Fruit fly (Drosophila melanogaster) whole organism, embryonic: Measurements from ENCODE around the gene Vm32E.

Experiments used
- CG10543 ChIP-seq: fragments of 200-800 bp; sonication (Bioruptor generic); optimal IDR thresholded peaks from 3 replicates; lab custom pipeline; 2017; ENCODE audit warnings: missing biosample characterization, mild to moderate bottlenecking, missing genetic modification characterization, moderate library complexity
- CG12071 ChIP-seq: fragments of 200-800 bp; sonication (Bioruptor generic); optimal IDR thresholded peaks from 3 replicates; lab custom pipeline; 2018; ENCODE audit warnings: missing biosample characterization, mild to moderate bottlenecking, missing genetic modification characterization
- CG12769 ChIP-seq: fragments of 200-800 bp; sonication (Bioruptor generic); optimal IDR thresholded peaks from 2 replicates; lab custom pipeline; 2019; ENCODE audit warnings: missing biosample characterization, mild to moderate bottlenecking, missing genetic modification characterization, moderate library complexity
- CG13287 ChIP-seq: fragments of 200-800 bp; sonication (Bioruptor generic); IDR thresholded peaks from 2 replicates; pipeline ENCODE4 v1.3.6; 2022; ENCODE audit warnings: missing biosample characterization, missing genetic modification characterization; ENCODE audit not compliant: partially characterized antibody
- CG15601 ChIP-seq: fragments of 200-800 bp; sonication (Bioruptor generic); optimal IDR thresholded peaks from 3 replicates; lab custom pipeline; 2019; ENCODE audit warnings: missing biosample characterization, mild to moderate bottlenecking, missing genetic modification characterization, moderate library complexity
- CG2199 ChIP-seq: fragments of 200-800 bp; sonication (Bioruptor generic); IDR thresholded peaks from 3 replicates; pipeline ENCODE4 v1.3.6; 2022; ENCODE audit warnings: missing biosample characterization, missing genetic modification characterization
- CG32767 ChIP-seq: fragments of 200-800 bp; sonication (Bioruptor generic); IDR thresholded peaks from 2 replicates; pipeline ENCODE4 v1.3.6; 2022; ENCODE audit warnings: missing biosample characterization, missing genetic modification characterization
- CG33213 ChIP-seq: fragments of 200-800 bp; sonication (Bioruptor generic); optimal IDR thresholded peaks from 3 replicates; lab custom pipeline; 2016; ENCODE audit warnings: missing biosample characterization, missing genetic modification characterization
- CG4707 ChIP-seq: fragments of 200-800 bp; sonication (Bioruptor generic); optimal IDR thresholded peaks from 2 replicates; lab custom pipeline; 2018; ENCODE audit warnings: missing biosample characterization, mild to moderate bottlenecking, missing genetic modification characterization, moderate library complexity
- CG6854 ChIP-seq: fragments of 200-800 bp; sonication (Bioruptor generic); optimal IDR thresholded peaks from 3 replicates; lab custom pipeline; 2017; ENCODE audit warnings: missing biosample characterization, mild to moderate bottlenecking, missing genetic modification characterization
- CG8290 ChIP-seq, 3 experiments: fragments of 200-800 bp; sonication (Bioruptor generic); optimal IDR thresholded peaks; 2 replicates each; lab custom pipeline; 2016 to 2019; ENCODE audit warnings: missing biosample characterization in 3 of 3, missing genetic modification characterization in 3 of 3, mild to moderate bottlenecking in 2 of 3, moderate library complexity in 1 of 3
- CG9215 ChIP-seq: fragments of 200-800 bp; sonication (Bioruptor generic); IDR thresholded peaks from 2 replicates; pipeline ENCODE4 v1.3.6; 2022; ENCODE audit warnings: missing biosample characterization, missing genetic modification characterization
- CG9817 ChIP-seq: fragments of 200-800 bp; sonication (Bioruptor generic); optimal IDR thresholded peaks from 2 replicates; lab custom pipeline; 2018; ENCODE audit warnings: missing biosample characterization, mild to moderate bottlenecking, missing genetic modification characterization, moderate library complexity
- CHES-1-like ChIP-seq: fragments of 200-800 bp; sonication (Bioruptor generic); optimal IDR thresholded peaks from 2 replicates; lab custom pipeline; 2016; ENCODE audit warnings: missing biosample characterization, missing genetic modification characterization
- Deaf1 ChIP-seq: fragments of 200-800 bp; optimal IDR thresholded peaks from 3 replicates; lab custom pipeline; 2019; ENCODE audit warnings: missing biosample characterization, mild to moderate bottlenecking, missing genetic modification characterization, moderate library complexity
- Doc3 ChIP-seq: fragments of 200-800 bp; sonication (Bioruptor generic); IDR thresholded peaks from 3 replicates; pipeline ENCODE4 v1.3.6; 2022; ENCODE audit warnings: missing biosample characterization, missing genetic modification characterization; ENCODE audit not compliant: partially characterized antibody
- MBD-R2 ChIP-seq: fragments of 200-800 bp; sonication (Bioruptor generic); IDR thresholded peaks from 2 replicates; pipeline ENCODE4 v1.3.6; 2022; ENCODE audit warnings: missing biosample characterization, missing genetic modification characterization
- MTF-1 ChIP-seq: fragments of 200-800 bp; sonication (Bioruptor generic); optimal IDR thresholded peaks from 2 replicates; lab custom pipeline; 2018; ENCODE audit warnings: missing biosample characterization, mild to moderate bottlenecking, missing genetic modification characterization, borderline replicate concordance
- Med ChIP-seq: fragments of 200-800 bp; sonication (Bioruptor generic); peaks from one replicate; lab custom pipeline; 2016; ENCODE audit warnings: missing biosample characterization, missing genetic modification characterization, mild to moderate bottlenecking, inconsistent platforms, moderate library complexity
- Xbp1 ChIP-seq: fragments of 200-800 bp; sonication (Bioruptor generic); optimal IDR thresholded peaks from 3 replicates; lab custom pipeline; 2016; ENCODE audit warnings: missing biosample characterization, mild to moderate bottlenecking, missing genetic modification characterization
- abd-A ChIP-seq: fragments of 200-800 bp; sonication (Bioruptor generic); optimal IDR thresholded peaks from 3 replicates; lab custom pipeline; 2019; ENCODE audit warnings: missing biosample characterization, mild to moderate bottlenecking, missing genetic modification characterization, moderate library complexity
- ac ChIP-seq: fragments of 200-800 bp; sonication (Bioruptor generic); optimal IDR thresholded peaks from 3 replicates; lab custom pipeline; 2017; ENCODE audit warnings: missing biosample characterization, mild to moderate bottlenecking, missing genetic modification characterization
- ara ChIP-seq: fragments of 200-800 bp; sonication (Bioruptor generic); IDR thresholded peaks from 2 replicates; pipeline ENCODE4 v1.3.6; 2022; ENCODE audit warnings: missing biosample characterization, missing genetic modification characterization
- ase ChIP-seq: fragments of 200-800 bp; sonication (Bioruptor generic); IDR thresholded peaks from 3 replicates; pipeline ENCODE4 v1.3.6; 2022; ENCODE audit warnings: missing biosample characterization, missing genetic modification characterization
- ato ChIP-seq: fragments of 200-800 bp; sonication (Bioruptor generic); IDR thresholded peaks from 2 replicates; pipeline ENCODE4 v1.3.6; 2022; ENCODE audit warnings: missing biosample characterization, missing genetic modification characterization; ENCODE audit not compliant: partially characterized antibody
- bigmax ChIP-seq: fragments of 200-800 bp; sonication (Bioruptor generic); optimal IDR thresholded peaks from 2 replicates; lab custom pipeline; 2018; ENCODE audit warnings: missing biosample characterization, mild to moderate bottlenecking, missing genetic modification characterization
- bowl ChIP-seq: fragments of 200-800 bp; sonication (Bioruptor generic); IDR thresholded peaks from 2 replicates; pipeline ENCODE4 v1.3.6; 2022; ENCODE audit warnings: missing biosample characterization, missing genetic modification characterization
- bsh ChIP-seq, 2 experiments: fragments of 200-800 bp; sonication (Bioruptor generic); optimal IDR thresholded peaks; 2 replicates each; lab custom pipeline; 2017 to 2018; ENCODE audit warnings: mild to moderate bottlenecking in 2 of 2, missing biosample characterization in 2 of 2, missing genetic modification characterization in 2 of 2, moderate library complexity in 1 of 2
- crol ChIP-seq: fragments of 200-800 bp; sonication (Bioruptor generic); IDR thresholded peaks from 2 replicates; pipeline ENCODE4 v1.3.6; 2022; ENCODE audit warnings: missing biosample characterization, missing genetic modification characterization
- da ChIP-seq: fragments of 200-800 bp; sonication (Bioruptor generic); optimal IDR thresholded peaks from 2 replicates; lab custom pipeline; 2016; ENCODE audit warnings: missing biosample characterization, missing genetic modification characterization
- disco-r ChIP-seq: fragments of 200-800 bp; sonication (Bioruptor generic); optimal IDR thresholded peaks from 2 replicates; lab custom pipeline; 2016; ENCODE audit warnings: missing biosample characterization, missing genetic modification characterization
- ewg ChIP-seq: fragments of 200-800 bp; sonication (Bioruptor generic); optimal IDR thresholded peaks from 3 replicates; lab custom pipeline; 2017; ENCODE audit warnings: mild to moderate bottlenecking, missing biosample characterization, missing genetic modification reagents, missing genetic modification characterization
- gce ChIP-seq: fragments of 200-800 bp; sonication (Bioruptor generic); IDR thresholded peaks from 3 replicates; pipeline ENCODE4 v1.3.6; 2022; ENCODE audit warnings: missing biosample characterization, missing genetic modification characterization
- gfzf ChIP-seq: fragments of 200-800 bp; sonication (Bioruptor generic); optimal IDR thresholded peaks from 2 replicates; lab custom pipeline; 2016; ENCODE audit warnings: missing biosample characterization, mild to moderate bottlenecking, missing genetic modification characterization, moderate library complexity
- kah ChIP-seq: fragments of 200-800 bp; sonication (Bioruptor generic); optimal IDR thresholded peaks from 2 replicates; lab custom pipeline; 2018; ENCODE audit warnings: missing biosample characterization, mild to moderate bottlenecking, missing genetic modification characterization
- mirr ChIP-seq: fragments of 200-800 bp; sonication (Bioruptor generic); optimal IDR thresholded peaks from 3 replicates; lab custom pipeline; 2018; ENCODE audit warnings: missing biosample characterization, mild to moderate bottlenecking, missing genetic modification characterization
- pan ChIP-seq, 4 experiments: fragments of >200 bp in 3 of 4; fragments of 200-800 bp in 1 of 4; sonication (Bioruptor generic) in 1 of 4; optimal IDR thresholded peaks in 3 of 4; IDR thresholded peaks in 1 of 4; 2 replicates each; pipeline versions ENCODE4 v1.3.6 to Lab custom; 2017 to 2022; ENCODE audit warnings: missing biosample characterization in 2 of 4, missing genetic modification characterization in 2 of 4, mixed read lengths in 1 of 4
- ranshi ChIP-seq: fragments of 200-800 bp; sonication (Bioruptor generic); IDR thresholded peaks from 2 replicates; pipeline ENCODE4 v1.3.6; 2022; ENCODE audit warnings: missing biosample characterization, missing genetic modification characterization
- sd ChIP-seq: fragments of 200-800 bp; sonication (Bioruptor generic); optimal IDR thresholded peaks from 3 replicates; lab custom pipeline; 2018; ENCODE audit warnings: missing biosample characterization, mild to moderate bottlenecking, missing genetic modification characterization, moderate library complexity
- seq ChIP-seq: fragments of 200-800 bp; sonication (Bioruptor generic); IDR thresholded peaks from 2 replicates; pipeline ENCODE4 v1.3.6; 2022; ENCODE audit warnings: missing biosample characterization, missing genetic modification characterization
- shn ChIP-seq: fragments of 200-800 bp; sonication (Bioruptor generic); optimal IDR thresholded peaks from 3 replicates; lab custom pipeline; 2016; ENCODE audit warnings: missing biosample characterization, missing genetic modification characterization
- so ChIP-seq: fragments of 200-800 bp; sonication (Bioruptor generic); IDR thresholded peaks from 3 replicates; pipeline ENCODE4 v1.3.6; 2022; ENCODE audit warnings: missing biosample characterization, missing genetic modification characterization
- ttk ChIP-seq: fragments of 200-800 bp; sonication (Bioruptor generic); IDR thresholded peaks from 2 replicates; pipeline ENCODE4 v2.1.2; 2022; ENCODE audit warnings: missing biosample characterization, missing genetic modification characterization
- tup ChIP-seq: fragments of 200-800 bp; sonication (Bioruptor generic); optimal IDR thresholded peaks from 2 replicates; lab custom pipeline; 2016; ENCODE audit warnings: missing biosample characterization, mild to moderate bottlenecking, missing genetic modification characterization, moderate library complexity
- vvl ChIP-seq: fragments of 200-800 bp; sonication (Bioruptor generic); IDR thresholded peaks from 2 replicates; pipeline ENCODE4 v1.3.6; 2022; ENCODE audit warnings: missing biosample characterization, missing genetic modification characterization
- z ChIP-seq: fragments of 200-800 bp; sonication (Bioruptor generic); IDR thresholded peaks from 3 replicates; pipeline ENCODE4 v1.3.6; 2022; ENCODE audit warnings: missing biosample characterization, missing genetic modification characterization
- zfh1 ChIP-seq: fragments of 200-800 bp; sonication (Bioruptor generic); IDR thresholded peaks from 3 replicates; pipeline ENCODE4 v1.3.6; 2022; ENCODE audit warnings: missing biosample characterization, missing genetic modification characterization

The Vm32E gene

DNA sequence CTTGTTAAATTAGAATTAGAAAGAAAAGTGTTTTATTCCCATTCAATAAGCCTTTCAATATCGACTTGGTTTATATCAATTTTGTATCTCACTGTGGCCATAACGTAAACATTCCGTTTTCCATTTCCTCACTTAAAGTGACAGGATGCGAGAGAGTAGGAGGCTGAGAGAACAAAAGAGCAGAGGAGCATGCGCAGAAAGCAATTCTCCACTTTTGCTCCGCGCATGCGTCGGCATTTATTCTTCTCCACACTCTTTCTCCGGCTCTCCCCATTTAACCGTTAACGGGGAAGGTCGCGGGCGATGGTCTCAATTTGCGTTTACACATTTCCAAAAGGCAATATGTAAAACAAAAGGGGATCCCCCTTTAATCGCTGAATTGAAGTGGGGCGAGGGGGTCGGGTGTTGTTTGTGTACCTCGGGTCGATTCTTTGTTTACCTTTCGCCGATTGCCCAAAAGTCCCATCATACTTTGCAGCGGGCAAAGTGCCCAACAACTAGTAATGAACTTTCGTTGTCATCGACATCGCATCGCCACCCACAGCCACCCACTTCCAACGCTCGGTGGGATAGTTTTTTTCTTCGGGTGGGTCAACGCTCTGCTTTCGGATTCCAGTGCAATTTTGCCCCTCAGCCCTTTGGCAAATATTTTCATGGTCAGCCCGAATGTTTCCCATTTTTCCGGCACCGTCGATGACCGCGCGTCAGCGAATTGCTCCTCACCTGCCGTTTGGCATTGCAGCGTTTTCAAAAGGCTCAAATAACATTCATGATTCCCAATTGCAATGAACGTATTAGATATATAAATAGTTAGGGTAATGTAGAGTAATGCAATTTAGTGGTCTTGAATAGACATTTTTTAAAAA is 2.5 kb downstream of the Vm32E start:
- no peak for TF ChIP-seq kah (GFP tag; lab: Kevin White, UChicago)
- no peak for TF ChIP-seq ranshi (GFP tag; lab: Robert Waterston, UW)
- TF ChIP-seq Deaf1 (tag; lab: Kevin White, UChicago): peak; percentile 52
- peak; percentile 93 for TF ChIP-seq ewg
- TF ChIP-seq ase (GFP tag; lab: Robert Waterston, UW): 0 out of 3 replicates have a peak, but pooled peaks have one; percentile 22
- TF ChIP-seq disco-r (GFP tag; lab: Kevin White, UChicago): no peak
- TF ChIP-seq bowl (GFP tag; lab: Robert Waterston, UW): no peak
- no peak for TF ChIP-seq Xbp1 (GFP tag; lab: Kevin White, UChicago)
- TF ChIP-seq CG15601: peak; percentile 89
- no peak for TF ChIP-seq ac (GFP tag; lab: Kevin White, UChicago)
- no peak for TF ChIP-seq CG33213 (GFP tag; lab: Kevin White, UChicago)
- TF ChIP-seq pan (optimal IDR thresholded peaks at IDR 0.05; lab: Kevin White, UChicago): no peak
- TF ChIP-seq pan (GFP tag; optimal IDR thresholded peaks at IDR 0.05 in 1 of 2, IDR thresholded peaks at IDR 0.05 in 1 of 2): no peak
- TF ChIP-seq sd (tag; lab: Kevin White, UChicago): peak; percentile 0
- TF ChIP-seq tup: no peak
- TF ChIP-seq CG6854 (GFP tag; lab: Kevin White, UChicago): no peak
- peak; percentile 19 for TF ChIP-seq CG10543 (GFP tag; lab: Kevin White, UChicago)
- TF ChIP-seq CG13287 (GFP tag; lab: Robert Waterston, UW): no peak
- TF ChIP-seq CG9817 (tag; lab: Kevin White, UChicago): no peak
- TF ChIP-seq MBD-R2: no peak
- no peak for TF ChIP-seq ttk (GFP tag; lab: Robert Waterston, UW)
- peak; percentile 35; the same call in 1 of the 2 replicates for TF ChIP-seq vvl (GFP tag; lab: Robert Waterston, UW)
- no peak for TF ChIP-seq gfzf
- peak; percentile 9 for TF ChIP-seq mirr (GFP tag; lab: Kevin White, UChicago)
- TF ChIP-seq MTF-1 (GFP tag; lab: Kevin White, UChicago): no peak
- no peak for TF ChIP-seq zfh1 (GFP tag; lab: Robert Waterston, UW)
- no peak for TF ChIP-seq CG8290 (GFP tag; optimal IDR thresholded peaks at IDR 0.05; lab: Kevin White, UChicago)
- no peak for TF ChIP-seq CG8290 (tag; optimal IDR thresholded peaks at IDR 0.05; lab: Kevin White, UChicago)
- TF ChIP-seq Doc3 (GFP tag; lab: Robert Waterston, UW): 0 out of 3 replicates have a peak, but pooled peaks have one; percentile 10
- no peak for TF ChIP-seq CHES-1-like (GFP tag; lab: Kevin White, UChicago)
- no peak for TF ChIP-seq CG12071
- peak; percentile 42 for TF ChIP-seq Med (GFP tag; lab: Kevin White, UChicago)
- TF ChIP-seq da (GFP tag; lab: Kevin White, UChicago): no peak
- TF ChIP-seq CG32767 (GFP tag; lab: Robert Waterston, UW): 0 out of 2 replicates have a peak, but pooled peaks have one; percentile 60
- peak; percentile 43 for TF ChIP-seq abd-A
- 0 out of 3 replicates have a peak, but pooled peaks have one; percentile 20 for TF ChIP-seq so (GFP tag; lab: Robert Waterston, UW)
- peak; percentile 32; the same call in 1 of the 2 replicates for TF ChIP-seq seq (GFP tag; lab: Robert Waterston, UW)
- TF ChIP-seq shn (GFP tag; lab: Kevin White, UChicago): no peak
- no peak for TF ChIP-seq ato
- TF ChIP-seq CG12769: peak; percentile 73
- TF ChIP-seq CG4707 (GFP tag; lab: Kevin White, UChicago): no peak
- no peak for TF ChIP-seq bsh (GFP tag; optimal IDR thresholded peaks at IDR 0.05; lab: Kevin White, UChicago)
- TF ChIP-seq gce (GFP tag; lab: Robert Waterston, UW): no peak
- no peak for TF ChIP-seq CG9215 (GFP tag; lab: Robert Waterston, UW)
- no peak for TF ChIP-seq bigmax (GFP tag; lab: Kevin White, UChicago)
- TF ChIP-seq ara (GFP tag; lab: Robert Waterston, UW): no peak
- no peak for TF ChIP-seq z (GFP tag; lab: Robert Waterston, UW)
- TF ChIP-seq CG2199 (GFP tag; lab: Robert Waterston, UW): no peak
- TF ChIP-seq crol: peak; percentile 83
